Fruit fly (Drosophila melanogaster) whole organism, prepupa: ENCODE data around the gene CG1468.

Experiments used
- CG15336 ChIP-seq: fragments of 200-800 bp; sonication (Bioruptor generic); IDR thresholded peaks from 2 replicates; pipeline ENCODE4 v1.3.6; 2022; ENCODE audit warnings: missing biosample characterization, missing genetic modification characterization
- CG32006 ChIP-seq: fragments of 200-800 bp; sonication (Bioruptor generic); optimal IDR thresholded peaks from 3 replicates; lab custom pipeline; 2017; ENCODE audit warnings: missing biosample characterization, mild to moderate bottlenecking, missing genetic modification characterization

DNA sequence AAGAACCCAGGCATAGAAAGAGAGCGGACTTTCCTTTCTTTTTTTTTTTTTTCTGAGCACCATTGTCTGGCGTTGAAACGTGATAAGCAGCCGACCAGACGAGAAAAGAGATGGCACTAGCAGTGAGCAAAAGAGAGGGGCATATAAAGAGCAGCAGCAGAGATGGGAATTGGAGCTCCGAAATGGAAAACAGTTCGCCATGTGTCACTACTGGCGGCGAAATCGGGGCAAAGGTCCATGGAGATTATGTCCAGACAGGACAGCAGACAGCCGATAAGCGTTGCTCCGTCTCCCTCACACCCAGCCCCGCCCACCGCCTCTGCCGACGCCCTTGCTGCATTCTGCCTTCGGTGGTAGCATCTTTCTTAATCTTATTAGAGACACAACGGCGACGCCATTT, 45.2 kb upstream of the CG1468 start:
- TF ChIP-seq CG15336 (GFP tag; lab: Robert Waterston, UW) (no peak), CG32006 (no peak)
